Worm (Caenorhabditis elegans) whole organism, L2 larva: ENCODE data around the gene C01G10.9.

Experiments
- R02D3.7 ChIP-seq: fragments of 150-350 bp; optimal IDR thresholded peaks from 2 replicates; lab custom pipeline; 2014; ENCODE audit warnings: missing biosample characterization, missing genetic modification characterization
- ama-1 ChIP-seq: fragments of 150-350 bp; optimal IDR thresholded peaks from 2 replicates; lab custom pipeline; 2018; ENCODE audit warnings: inconsistent platforms
- ceh-16 ChIP-seq: fragments of 150-350 bp; optimal IDR thresholded peaks from 2 replicates; lab custom pipeline; 2014; ENCODE audit warnings: missing biosample characterization, missing genetic modification characterization
- elt-3 ChIP-seq: sonication (generic microtip); optimal IDR thresholded peaks from 2 replicates; lab custom pipeline; 2017; ENCODE audit warnings: missing biosample characterization, missing genetic modification characterization
- mbf-1 ChIP-seq: sonication (generic microtip); optimal IDR thresholded peaks from 2 replicates; lab custom pipeline; 2017; ENCODE audit warnings: missing biosample characterization, missing genetic modification characterization
- nhr-6 ChIP-seq: fragments of 150-350 bp; optimal IDR thresholded peaks from 2 replicates; lab custom pipeline; 2014; ENCODE audit warnings: missing biosample characterization, missing genetic modification characterization
- nhr-77 ChIP-seq: fragments of 150-350 bp; optimal IDR thresholded peaks from 2 replicates; lab custom pipeline; 2014; ENCODE audit warnings: missing biosample characterization, missing genetic modification characterization
- snpc-4 ChIP-seq: fragments of 150-350 bp; optimal IDR thresholded peaks from 2 replicates; lab custom pipeline; 2014; ENCODE audit warnings: missing biosample characterization, missing genetic modification characterization
- zag-1 ChIP-seq: fragments of 150-350 bp; optimal IDR thresholded peaks from 2 replicates; lab custom pipeline; 2014; ENCODE audit warnings: missing biosample characterization, missing genetic modification characterization
- ztf-4 ChIP-seq: fragments of 150-350 bp; optimal IDR thresholded peaks from 2 replicates; lab custom pipeline; 2014; ENCODE audit warnings: missing biosample characterization, missing genetic modification characterization

- no peak for TF ChIP-seq nhr-6
- TF ChIP-seq zag-1 (tag; lab: Kevin White, UChicago) = no peak
- TF ChIP-seq snpc-4 (tag; lab: Kevin White, UChicago) = no peak
- TF ChIP-seq ama-1 (lab: Kevin White, UChicago) = no peak
- TF ChIP-seq R02D3.7 (tag; lab: Kevin White, UChicago) = no peak
- no peak for TF ChIP-seq mbf-1 (tag; lab: Kevin White, UChicago)
- TF ChIP-seq ceh-16 (tag; lab: Kevin White, UChicago) = no peak
- TF ChIP-seq ztf-4 (tag; lab: Kevin White, UChicago) = no peak
- no peak for TF ChIP-seq elt-3
- no peak for TF ChIP-seq nhr-77 (tag; lab: Kevin White, UChicago)
Measured at ce11 chrV:15059534-15059933, 22.8 kb upstream of the C01G10.9 start, which contains the start of the genes mcm-3 and C25D7.15.
